Worm (Caenorhabditis elegans): ENCODE data around the gene Y105C5B.5.

ce11 chrIV:15868288-15868687 is 32.7 kb downstream of the Y105C5B.5 start:
- no peak for TF ChIP-seq ztf-11 (tag; optimal IDR thresholded peaks at IDR 0.05)
- TF ChIP-seq ces-1 (GFP tag; optimal IDR thresholded peaks at IDR 0.05) = no peak
- TF ChIP-seq sptf-1 (tag; optimal IDR thresholded peaks at IDR 0.05) = no peak
- no peak for TF ChIP-seq nhr-76 (tag; optimal IDR thresholded peaks at IDR 0.05)

Measured in whole organism, mixed stage, embryonic.